Fruit fly (Drosophila melanogaster) whole organism, embryonic: ENCODE results near the gene scaf6.
A peak's percentile ranks its signal among the peaks of the same experiment; 100 is the strongest.

ENCODE experiments used
- BtbVII ChIP-seq: fragments of 200-800 bp; sonication (Bioruptor generic); optimal IDR thresholded peaks from 3 replicates; lab custom pipeline; 2017; ENCODE audit warnings: missing biosample characterization, mild to moderate bottlenecking, missing genetic modification characterization
- Bteb2 ChIP-seq: fragments of 200-800 bp; sonication (Bioruptor generic); optimal IDR thresholded peaks from 2 replicates; lab custom pipeline; 2016; ENCODE audit warnings: missing biosample characterization, missing genetic modification characterization
- CG10565 ChIP-seq: fragments of 200-800 bp; sonication (Bioruptor generic); optimal IDR thresholded peaks from 3 replicates; lab custom pipeline; 2016; ENCODE audit warnings: missing biosample characterization, mild to moderate bottlenecking, missing genetic modification characterization
- CG11560 ChIP-seq: fragments of 200-800 bp; sonication (Bioruptor generic); IDR thresholded peaks from 3 replicates; pipeline ENCODE4 v1.3.6; 2022; ENCODE audit warnings: missing biosample characterization, missing genetic modification characterization
- CG11695 ChIP-seq: fragments of 200-800 bp; sonication (Bioruptor generic); IDR thresholded peaks from 3 replicates; pipeline ENCODE4 v1.3.6; 2022; ENCODE audit warnings: missing biosample characterization, missing genetic modification characterization
- CG11723 ChIP-seq: fragments of 200-800 bp; sonication (Bioruptor generic); optimal IDR thresholded peaks from 2 replicates; lab custom pipeline; 2017; ENCODE audit warnings: missing biosample characterization, mild to moderate bottlenecking, missing genetic modification characterization
- CG12659 ChIP-seq: fragments of 200-800 bp; sonication (Bioruptor generic); optimal IDR thresholded peaks from 3 replicates; lab custom pipeline; 2017; ENCODE audit warnings: mild to moderate bottlenecking, missing biosample characterization, missing genetic modification reagents, missing genetic modification characterization
- CG12942 ChIP-seq: fragments of 200-800 bp; sonication (Bioruptor generic); optimal IDR thresholded peaks from 3 replicates; lab custom pipeline; 2016; ENCODE audit warnings: missing biosample characterization, missing genetic modification characterization
- CG13296 ChIP-seq: fragments of 200-800 bp; sonication (Bioruptor generic); optimal IDR thresholded peaks from 3 replicates; lab custom pipeline; 2018; ENCODE audit warnings: missing biosample characterization, mild to moderate bottlenecking, missing genetic modification characterization
- CG15073 ChIP-seq: fragments of 200-800 bp; sonication (Bioruptor generic); optimal IDR thresholded peaks from 2 replicates; lab custom pipeline; 2016; ENCODE audit warnings: missing biosample characterization, missing genetic modification characterization
- CG1603 ChIP-seq: fragments of 200-800 bp; sonication (Bioruptor generic); optimal IDR thresholded peaks from 2 replicates; lab custom pipeline; 2019; ENCODE audit warnings: missing biosample characterization, mild to moderate bottlenecking, missing genetic modification characterization, moderate library complexity
- CG16779 ChIP-seq: fragments of 200-800 bp; sonication (Bioruptor generic); IDR thresholded peaks from 2 replicates; pipeline ENCODE4 v1.3.6; 2022; ENCODE audit warnings: missing biosample characterization, missing genetic modification characterization
- CG17328 ChIP-seq: fragments of 200-800 bp; sonication (Bioruptor generic); IDR thresholded peaks from 2 replicates; pipeline ENCODE4 v1.3.6; 2022; ENCODE audit warnings: missing biosample characterization, missing genetic modification characterization
- CG17385 ChIP-seq: fragments of 200-800 bp; sonication (Bioruptor generic); optimal IDR thresholded peaks from 3 replicates; lab custom pipeline; 2018; ENCODE audit warnings: missing biosample characterization, mild to moderate bottlenecking, missing genetic modification characterization
- CG17829 ChIP-seq: fragments of 200-800 bp; optimal IDR thresholded peaks from 2 replicates; lab custom pipeline; 2019; ENCODE audit warnings: missing biosample characterization, mild to moderate bottlenecking, missing genetic modification characterization, moderate library complexity
- CG18262 ChIP-seq: fragments of 200-800 bp; optimal IDR thresholded peaks from 3 replicates; lab custom pipeline; 2019; ENCODE audit warnings: missing biosample characterization, mild to moderate bottlenecking, missing genetic modification characterization, moderate library complexity
- CG3407 ChIP-seq: fragments of 200-800 bp; sonication (Bioruptor generic); optimal IDR thresholded peaks from 2 replicates; lab custom pipeline; 2018; ENCODE audit warnings: missing biosample characterization, mild to moderate bottlenecking, missing genetic modification characterization
- CG42726 ChIP-seq: fragments of 200-800 bp; sonication (Bioruptor generic); IDR thresholded peaks from 2 replicates; pipeline ENCODE4 v1.3.6; 2022; ENCODE audit warnings: missing biosample characterization, missing genetic modification characterization; ENCODE audit not compliant: partially characterized antibody
- CG4617 ChIP-seq: fragments of 200-800 bp; sonication (Bioruptor generic); optimal IDR thresholded peaks from 3 replicates; lab custom pipeline; 2016; ENCODE audit warnings: missing biosample characterization, missing genetic modification characterization, borderline replicate concordance
- CG6683 ChIP-seq: fragments of 200-800 bp; sonication (Bioruptor generic); optimal IDR thresholded peaks from 2 replicates; lab custom pipeline; 2017; ENCODE audit warnings: missing biosample characterization, mild to moderate bottlenecking, missing genetic modification characterization, missing genetic modification reagents
- CG6689 ChIP-seq: fragments of 200-800 bp; sonication (Bioruptor generic); IDR thresholded peaks from 2 replicates; pipeline ENCODE4 v1.3.6; 2022; ENCODE audit warnings: missing biosample characterization, missing genetic modification characterization
- CG7556 ChIP-seq: fragments of 200-800 bp; sonication (Bioruptor generic); optimal IDR thresholded peaks from 2 replicates; lab custom pipeline; 2017; ENCODE audit warnings: missing biosample characterization, mild to moderate bottlenecking, missing genetic modification characterization
- CG7963 ChIP-seq: fragments of 200-800 bp; sonication (Bioruptor generic); IDR thresholded peaks from 3 replicates; pipeline ENCODE4 v1.3.6; 2022; ENCODE audit warnings: missing biosample characterization, missing genetic modification characterization; ENCODE audit not compliant: partially characterized antibody
- CG8924 ChIP-seq: fragments of 200-800 bp; optimal IDR thresholded peaks from 3 replicates; lab custom pipeline; 2019; ENCODE audit warnings: missing biosample characterization, mild to moderate bottlenecking, missing genetic modification characterization, moderate library complexity
- CG9609 ChIP-seq: fragments of 200-800 bp; sonication (Bioruptor generic); optimal IDR thresholded peaks from 3 replicates; lab custom pipeline; 2016; ENCODE audit warnings: missing biosample characterization, missing genetic modification characterization
- Dref ChIP-seq: fragments of 200-800 bp; sonication (Bioruptor generic); IDR thresholded peaks from 2 replicates; pipeline ENCODE4 v1.3.6; 2022; ENCODE audit warnings: missing biosample characterization, missing genetic modification characterization
- E2f2 ChIP-seq: fragments of 200-800 bp; sonication (Bioruptor generic); IDR thresholded peaks from 2 replicates; pipeline ENCODE4 v1.3.6; 2022; ENCODE audit warnings: missing biosample characterization, missing genetic modification characterization
- HLH54F ChIP-seq: fragments of 200-800 bp; sonication (Bioruptor generic); optimal IDR thresholded peaks from 3 replicates; lab custom pipeline; 2016; ENCODE audit warnings: missing biosample characterization, missing genetic modification characterization
- HmgD ChIP-seq: fragments of 200-800 bp; sonication (Bioruptor generic); optimal IDR thresholded peaks from 3 replicates; lab custom pipeline; 2016; ENCODE audit warnings: missing biosample characterization, missing genetic modification characterization
- Kr ChIP-seq: fragments of 200-800 bp; sonication (Bioruptor generic); optimal IDR thresholded peaks from 2 replicates; lab custom pipeline; 2017; ENCODE audit warnings: missing biosample characterization, mild to moderate bottlenecking, missing genetic modification characterization
- Ssrp ChIP-seq: fragments of 200-800 bp; sonication (Bioruptor generic); optimal IDR thresholded peaks from 2 replicates; lab custom pipeline; 2018; ENCODE audit warnings: missing biosample characterization, mild to moderate bottlenecking, missing genetic modification characterization, moderate library complexity
- ab ChIP-seq: fragments of 200-800 bp; sonication (Bioruptor generic); optimal IDR thresholded peaks from 2 replicates; lab custom pipeline; 2016; ENCODE audit warnings: missing biosample characterization, missing genetic modification characterization
- corto ChIP-seq: fragments of 200-800 bp; sonication (Bioruptor generic); optimal IDR thresholded peaks from 2 replicates; lab custom pipeline; 2016; ENCODE audit warnings: missing biosample characterization, mild to moderate bottlenecking, missing genetic modification characterization, moderate library complexity
- dmrt11E ChIP-seq: fragments of 200-800 bp; sonication (Bioruptor generic); optimal IDR thresholded peaks from 3 replicates; lab custom pipeline; 2018; ENCODE audit warnings: missing biosample characterization, mild to moderate bottlenecking, missing genetic modification characterization, moderate library complexity
- dmrt99B ChIP-seq: fragments of 200-800 bp; sonication (Bioruptor generic); optimal IDR thresholded peaks from 2 replicates; lab custom pipeline; 2018; ENCODE audit warnings: missing biosample characterization, mild to moderate bottlenecking, missing genetic modification characterization, moderate library complexity
- fd3F ChIP-seq: fragments of 200-800 bp; sonication (Bioruptor generic); optimal IDR thresholded peaks from 2 replicates; lab custom pipeline; 2018; ENCODE audit warnings: missing biosample characterization, mild to moderate bottlenecking, missing genetic modification characterization, moderate library complexity
- gsb-n ChIP-seq: fragments of 200-800 bp; sonication (Bioruptor generic); optimal IDR thresholded peaks from 3 replicates; lab custom pipeline; 2018; ENCODE audit warnings: missing biosample characterization, mild to moderate bottlenecking, missing genetic modification characterization
- luna ChIP-seq: fragments of 200-800 bp; sonication (Bioruptor generic); optimal IDR thresholded peaks from 2 replicates; lab custom pipeline; 2016; ENCODE audit warnings: missing biosample characterization, missing genetic modification characterization
- maf-S ChIP-seq: fragments of 200-800 bp; sonication (Bioruptor generic); optimal IDR thresholded peaks from 2 replicates; lab custom pipeline; 2016; ENCODE audit warnings: missing biosample characterization, missing genetic modification characterization
- nerfin-1 ChIP-seq: fragments of 200-800 bp; sonication (Bioruptor generic); optimal IDR thresholded peaks from 3 replicates; lab custom pipeline; 2019; ENCODE audit warnings: missing biosample characterization, mild to moderate bottlenecking, missing genetic modification characterization, moderate library complexity
- oc ChIP-seq: fragments of 200-800 bp; sonication (Bioruptor generic); optimal IDR thresholded peaks from 2 replicates; lab custom pipeline; 2018; ENCODE audit warnings: missing biosample characterization, mild to moderate bottlenecking, missing genetic modification characterization, moderate library complexity
- onecut ChIP-seq: fragments of 200-800 bp; sonication (Bioruptor generic); IDR thresholded peaks from 2 replicates; pipeline ENCODE4 v1.3.6; 2022; ENCODE audit warnings: missing biosample characterization, missing genetic modification characterization
- schlank ChIP-seq: fragments of 200-800 bp; sonication (Bioruptor generic); optimal IDR thresholded peaks from 2 replicates; lab custom pipeline; 2018; ENCODE audit warnings: missing biosample characterization, mild to moderate bottlenecking, missing genetic modification characterization
- sqz ChIP-seq: fragments of 200-800 bp; sonication (Bioruptor generic); optimal IDR thresholded peaks from 3 replicates; lab custom pipeline; 2018; ENCODE audit warnings: missing biosample characterization, mild to moderate bottlenecking, missing genetic modification characterization
- sug ChIP-seq: fragments of 200-800 bp; optimal IDR thresholded peaks from 2 replicates; lab custom pipeline; 2019; ENCODE audit warnings: missing biosample characterization, mild to moderate bottlenecking, missing genetic modification characterization, moderate library complexity
- tgo ChIP-seq: fragments of 200-800 bp; sonication (Bioruptor generic); IDR thresholded peaks from 3 replicates; pipeline ENCODE4 v1.3.6; 2022; ENCODE audit warnings: missing biosample characterization, missing genetic modification characterization
- vfl ChIP-seq: fragments of 200-800 bp; sonication (Bioruptor generic); optimal IDR thresholded peaks from 2 replicates; lab custom pipeline; 2016; ENCODE audit warnings: missing biosample characterization, missing genetic modification characterization
- zf30C ChIP-seq: fragments of 200-800 bp; sonication (Bioruptor generic); optimal IDR thresholded peaks from 3 replicates; lab custom pipeline; 2018; ENCODE audit warnings: missing biosample characterization, mild to moderate bottlenecking, missing genetic modification characterization

The scaf6 gene

DNA sequence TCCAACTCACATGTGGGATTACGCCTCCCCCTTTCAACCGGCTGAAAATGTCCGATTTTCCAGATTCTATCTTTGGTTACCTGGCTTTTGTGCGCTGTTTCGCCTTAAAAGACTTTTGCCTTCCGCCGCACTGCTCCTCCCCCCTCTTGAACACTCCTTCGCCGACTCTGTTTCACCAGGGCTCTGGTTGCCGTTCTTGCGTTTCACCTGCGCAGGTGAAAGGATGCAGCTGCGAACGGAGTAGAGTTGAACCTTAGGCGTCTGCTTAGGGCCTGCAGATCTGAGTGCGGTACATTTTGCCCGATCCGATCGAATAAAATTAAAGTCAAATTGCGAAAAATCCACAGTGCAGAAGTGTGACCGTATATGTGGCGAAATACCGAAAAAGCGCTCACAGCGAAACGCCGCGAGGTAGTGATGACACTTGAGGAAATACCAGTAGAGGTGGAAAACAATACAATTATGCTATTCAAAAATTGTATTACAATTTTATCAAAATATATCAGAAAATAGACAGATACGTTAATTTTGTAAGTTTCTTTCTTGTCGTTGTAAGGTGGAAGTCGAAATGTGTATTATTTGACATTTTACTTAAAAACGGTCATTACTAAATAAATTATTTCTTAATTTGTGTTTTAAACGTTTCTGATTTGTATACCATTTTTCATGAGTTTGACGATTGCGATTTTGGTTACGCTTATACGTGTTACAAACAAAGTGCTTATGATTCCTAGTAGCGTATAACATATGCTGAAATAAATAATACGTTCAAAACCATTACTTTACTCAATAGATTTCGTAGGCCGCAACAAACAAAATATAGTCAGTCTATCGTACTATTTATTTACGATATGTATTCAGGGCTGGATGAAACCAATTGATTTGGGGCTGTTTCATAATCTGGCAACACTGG, 26.5 kb downstream of the scaf6 start, which contains the start of the genes CG6664 and CG7728 (continued):
- TF ChIP-seq CG6689 (GFP tag; lab: Robert Waterston, UW) (0 out of 2 replicates have a peak, but pooled peaks have one; percentile 16), CG16779 (GFP tag; lab: Robert Waterston, UW) (no peak), BtbVII (no peak), dmrt99B (tag; lab: Kevin White, UChicago) (no peak), CG8924 (tag; lab: Kevin White, UChicago) (peak; percentile 47), HLH54F (peak; percentile 44), E2f2 (GFP tag; lab: Robert Waterston, UW) (peak; percentile 72), gsb-n (tag; lab: Kevin White, UChicago) (no peak), CG11723 (GFP tag; lab: Kevin White, UChicago) (no peak), Dref (GFP tag; lab: Robert Waterston, UW) (peak; percentile 39), CG11695 (GFP tag; lab: Robert Waterston, UW) (no peak), zf30C (GFP tag; lab: Kevin White, UChicago) (no peak), CG4617 (GFP tag; lab: Kevin White, UChicago) (peak; percentile 87), vfl (peak; percentile 35), Kr (GFP tag; lab: Kevin White, UChicago) (no peak), sqz (GFP tag; lab: Kevin White, UChicago) (no peak), CG12659 (GFP tag; lab: Kevin White, UChicago) (peak; percentile 63), Bteb2 (no peak), onecut (GFP tag; lab: Robert Waterston, UW) (peak; percentile 17; the same call in 1 of the 2 replicates), CG18262 (tag; lab: Kevin White, UChicago) (no peak), CG13296 (GFP tag; lab: Kevin White, UChicago) (peak; percentile 36), HmgD (GFP tag; lab: Kevin White, UChicago) (peak; percentile 10), nerfin-1 (tag; lab: Kevin White, UChicago) (peak; percentile 43), CG17385 (GFP tag; lab: Kevin White, UChicago) (no peak), CG11560 (no peak), luna (GFP tag; lab: Kevin White, UChicago) (no peak), CG3407 (GFP tag; lab: Kevin White, UChicago) (no peak), CG7556 (GFP tag; lab: Kevin White, UChicago) (peak; percentile 55), ab (GFP tag; lab: Kevin White, UChicago) (peak; percentile 9), CG17829 (tag; lab: Kevin White, UChicago) (peak; percentile 31), schlank (tag; lab: Kevin White, UChicago) (no peak), CG7963 (peak; percentile 56; the same call in 1 of the 3 replicates), CG9609 (peak; percentile 37), CG12942 (GFP tag; lab: Kevin White, UChicago) (peak; percentile 40), sug (tag; lab: Kevin White, UChicago) (peak; percentile 60), Ssrp (tag; lab: Kevin White, UChicago) (peak; percentile 38), oc (tag; lab: Kevin White, UChicago) (no peak), CG17328 (GFP tag; lab: Robert Waterston, UW) (no peak), fd3F (GFP tag; lab: Kevin White, UChicago) (peak; percentile 6), dmrt11E (tag; lab: Kevin White, UChicago) (peak; percentile 57), CG15073 (GFP tag; lab: Kevin White, UChicago) (no peak), CG6683 (no peak), CG1603 (peak; percentile 61), maf-S (GFP tag; lab: Kevin White, UChicago) (no peak), tgo (peak; percentile 37; the same call in 1 of the 3 replicates), CG10565 (no peak), CG42726 (GFP tag; lab: Robert Waterston, UW) (0 out of 2 replicates have a peak, but pooled peaks have one; percentile 47), corto (no peak)
